Worm (Caenorhabditis elegans) whole organism, late embryonic: Measurements from ENCODE around the gene dsl-7.

Experiments used
- K09A11.1 ChIP-seq: sonication (generic microtip); optimal IDR thresholded peaks from 2 replicates; lab custom pipeline; 2017; ENCODE audit warnings: antibody characterized with exemption, mild to moderate bottlenecking, missing genetic modification characterization, missing compliant biosample characterization; ENCODE audit not compliant: insufficient read depth
- T23F11.4 ChIP-seq: fragments of 200-800 bp; sonication (Bioruptor generic); optimal IDR thresholded peaks from 2 replicates; lab custom pipeline; 2018; ENCODE audit warnings: mild to moderate bottlenecking, missing genetic modification characterization, missing compliant biosample characterization
- Y22D7AL.16 ChIP-seq: sonication (generic microtip); optimal IDR thresholded peaks from 2 replicates; lab custom pipeline; 2016; ENCODE audit warnings: missing genetic modification characterization, missing compliant biosample characterization
- ahr-1 ChIP-seq: sonication (generic microtip); optimal IDR thresholded peaks from 2 replicates; lab custom pipeline; 2016; ENCODE audit warnings: missing genetic modification characterization, missing compliant biosample characterization
- ama-1 ChIP-seq: fragments of 150-350 bp; optimal IDR thresholded peaks from 2 replicates; lab custom pipeline; 2014
- ceh-14 ChIP-seq: sonication (generic microtip); optimal IDR thresholded peaks from 2 replicates; lab custom pipeline; 2016; ENCODE audit warnings: missing genotype, missing genetic modification characterization, missing compliant biosample characterization
- ceh-18 ChIP-seq: sonication (generic microtip); optimal IDR thresholded peaks from 2 replicates; lab custom pipeline; 2016; ENCODE audit warnings: missing genetic modification characterization, missing compliant biosample characterization
- ceh-2 ChIP-seq: sonication (generic microtip); optimal IDR thresholded peaks from 2 replicates; lab custom pipeline; 2016; ENCODE audit warnings: missing genotype, missing genetic modification characterization, missing compliant biosample characterization
- ceh-24 ChIP-seq: sonication (generic microtip); optimal IDR thresholded peaks from 2 replicates; lab custom pipeline; 2016; ENCODE audit warnings: mild to moderate bottlenecking, missing genetic modification characterization, missing compliant biosample characterization
- ceh-30 ChIP-seq: fragments of 150-350 bp; optimal IDR thresholded peaks from 2 replicates; lab custom pipeline; 2014; ENCODE audit warnings: missing biosample characterization, missing genetic modification characterization
- ceh-34 ChIP-seq: sonication (generic microtip); optimal IDR thresholded peaks from 2 replicates; lab custom pipeline; 2016; ENCODE audit warnings: mild to moderate bottlenecking, missing genetic modification characterization, missing compliant biosample characterization
- ceh-45 ChIP-seq: fragments of 200-800 bp; sonication (Bioruptor generic); IDR thresholded peaks from 2 replicates; pipeline ENCODE4 v1.3.6; 2022; ENCODE audit warnings: missing genetic modification reagents, missing genetic modification characterization, missing compliant biosample characterization
- ceh-6 ChIP-seq: fragments of 200-800 bp; sonication (Bioruptor generic); optimal IDR thresholded peaks from 2 replicates; lab custom pipeline; 2018; ENCODE audit warnings: mild to moderate bottlenecking, missing genetic modification characterization, missing compliant biosample characterization
- ceh-9 ChIP-seq: sonication (generic microtip); optimal IDR thresholded peaks from 2 replicates; lab custom pipeline; 2016; ENCODE audit warnings: mild to moderate bottlenecking, missing genetic modification characterization, inconsistent platforms, missing compliant biosample characterization
- dmd-4 ChIP-seq: sonication (generic microtip); optimal IDR thresholded peaks from 2 replicates; lab custom pipeline; 2016; ENCODE audit warnings: borderline replicate concordance, missing genetic modification characterization, missing compliant biosample characterization
- eyg-1 ChIP-seq: sonication (generic microtip); optimal IDR thresholded peaks from 2 replicates; lab custom pipeline; 2016; ENCODE audit warnings: missing genotype, missing genetic modification characterization, missing compliant biosample characterization
- fax-1 ChIP-seq: sonication (generic microtip); optimal IDR thresholded peaks from 2 replicates; lab custom pipeline; 2016; ENCODE audit warnings: missing genotype, missing genetic modification characterization, missing compliant biosample characterization
- fkh-10 ChIP-seq: fragments of 150-350 bp; optimal IDR thresholded peaks from 2 replicates; lab custom pipeline; 2014; ENCODE audit warnings: missing biosample characterization, missing genetic modification reagents, missing genetic modification characterization
- hlh-15 ChIP-seq: sonication (generic microtip); optimal IDR thresholded peaks from 2 replicates; lab custom pipeline; 2016; ENCODE audit warnings: missing genetic modification characterization, missing compliant biosample characterization
- hlh-30 ChIP-seq: sonication (generic microtip); optimal IDR thresholded peaks from 2 replicates; lab custom pipeline; 2017; ENCODE audit warnings: antibody characterized with exemption, missing genetic modification characterization, missing compliant biosample characterization; ENCODE audit not compliant: insufficient read depth
- hlh-6 ChIP-seq: sonication (generic microtip); optimal IDR thresholded peaks from 2 replicates; lab custom pipeline; 2016; ENCODE audit warnings: missing genotype, missing genetic modification characterization, missing compliant biosample characterization
- hlh-8 ChIP-seq: sonication (generic microtip); optimal IDR thresholded peaks from 2 replicates; lab custom pipeline; 2016; ENCODE audit warnings: missing genotype, missing genetic modification characterization, missing compliant biosample characterization
- lim-6 ChIP-seq: sonication (generic microtip); optimal IDR thresholded peaks from 2 replicates; lab custom pipeline; 2016; ENCODE audit warnings: missing genetic modification characterization, missing compliant biosample characterization
- lin-11 ChIP-seq: fragments of 200-800 bp; sonication (Bioruptor generic); optimal IDR thresholded peaks from 2 replicates; lab custom pipeline; 2018; ENCODE audit warnings: mild to moderate bottlenecking, missing genetic modification characterization, missing compliant biosample characterization
- mec-3 ChIP-seq: sonication (generic microtip); optimal IDR thresholded peaks from 2 replicates; lab custom pipeline; 2016; ENCODE audit warnings: borderline replicate concordance, missing genetic modification characterization, missing compliant biosample characterization
- nhr-11 ChIP-seq: fragments of 150-350 bp; optimal IDR thresholded peaks from 2 replicates; lab custom pipeline; 2014; ENCODE audit warnings: missing biosample characterization, missing genetic modification characterization
- npax-4 ChIP-seq: sonication (generic microtip); optimal IDR thresholded peaks from 2 replicates; lab custom pipeline; 2016; ENCODE audit warnings: missing genetic modification characterization, missing compliant biosample characterization
- odd-2 ChIP-seq: sonication (generic microtip); optimal IDR thresholded peaks from 2 replicates; lab custom pipeline; 2017; ENCODE audit warnings: antibody characterized with exemption, mild to moderate bottlenecking, missing genetic modification characterization, missing compliant biosample characterization
- pag-3 ChIP-seq: sonication (generic microtip); optimal IDR thresholded peaks from 2 replicates; lab custom pipeline; 2016; ENCODE audit warnings: missing compliant biosample characterization, missing genetic modification characterization, borderline replicate concordance
- pat-9 ChIP-seq: fragments of 200-800 bp; sonication (Bioruptor generic); optimal IDR thresholded peaks from 2 replicates; lab custom pipeline; 2018; ENCODE audit warnings: mild to moderate bottlenecking, missing genetic modification characterization, moderate library complexity, missing compliant biosample characterization
- pros-1 ChIP-seq: fragments of 150-350 bp; optimal IDR thresholded peaks from 2 replicates; lab custom pipeline; 2014; ENCODE audit warnings: missing biosample characterization, missing genetic modification reagents, missing genetic modification characterization
- ref-2 ChIP-seq: sonication (generic microtip); optimal IDR thresholded peaks from 2 replicates; lab custom pipeline; 2016; ENCODE audit warnings: missing genetic modification characterization, missing compliant biosample characterization
- rnt-1 ChIP-seq: sonication (generic microtip); optimal IDR thresholded peaks from 2 replicates; lab custom pipeline; 2016; ENCODE audit warnings: missing genetic modification characterization, missing compliant biosample characterization
- sox-2 ChIP-seq: fragments of 200-800 bp; sonication (Bioruptor generic); IDR thresholded peaks from 2 replicates; pipeline ENCODE4 v1.3.6; 2022; ENCODE audit warnings: missing genetic modification reagents, missing genetic modification characterization, missing compliant biosample characterization
- sox-4 ChIP-seq: sonication (generic microtip); optimal IDR thresholded peaks from 2 replicates; lab custom pipeline; 2017; ENCODE audit warnings: mild to moderate bottlenecking, missing genetic modification characterization, inconsistent platforms, missing compliant biosample characterization
- syd-9 ChIP-seq: sonication (generic microtip); optimal IDR thresholded peaks from 2 replicates; lab custom pipeline; 2016; ENCODE audit warnings: mild to moderate bottlenecking, missing genetic modification characterization, moderate library complexity, missing compliant biosample characterization
- tbx-2 ChIP-seq: sonication (generic microtip); optimal IDR thresholded peaks from 2 replicates; lab custom pipeline; 2016; ENCODE audit warnings: missing genetic modification characterization, missing compliant biosample characterization
- tbx-7 ChIP-seq: sonication (generic microtip); optimal IDR thresholded peaks from 2 replicates; lab custom pipeline; 2016; ENCODE audit warnings: missing genotype, missing genetic modification characterization, missing compliant biosample characterization
- unc-3 ChIP-seq, 2 experiments: fragments of 200-800 bp in 1 of 2; sonication (Bioruptor generic) in 1 of 2; sonication (generic microtip) in 1 of 2; conservative IDR thresholded peaks in 1 of 2; optimal IDR thresholded peaks in 1 of 2; 2 replicates each; pipeline versions ENCODE4 v1.3.6 to Lab custom; 2016 to 2022; ENCODE audit warnings: missing compliant biosample characterization in 2 of 2, missing genetic modification characterization in 2 of 2, missing genetic modification reagents in 1 of 2
- unc-42 ChIP-seq: sonication (generic microtip); optimal IDR thresholded peaks from 2 replicates; lab custom pipeline; 2016; ENCODE audit warnings: missing genotype, missing genetic modification characterization, missing compliant biosample characterization
- zip-5 ChIP-seq: sonication (generic microtip); optimal IDR thresholded peaks from 2 replicates; lab custom pipeline; 2016; ENCODE audit warnings: missing genetic modification characterization, missing compliant biosample characterization

The dsl-7 gene

ce11 chrV:13003378-13003777 lies 10.4 kb downstream of the dsl-7 start (continued):
- TF ChIP-seq pag-3 (tag; lab: Kevin White, UChicago) (peak; percentile 66), lim-6 (tag; lab: Kevin White, UChicago) (peak; percentile 49), tbx-2 (peak; percentile 83), unc-42 (peak; percentile 57), zip-5 (tag; lab: Kevin White, UChicago) (peak; percentile 45), ahr-1 (tag; lab: Kevin White, UChicago) (peak; percentile 55), T23F11.4 (GFP tag; lab: Kevin White, UChicago) (peak; percentile 84), hlh-8 (tag; lab: Kevin White, UChicago) (peak; percentile 75), eyg-1 (tag; lab: Kevin White, UChicago) (peak; percentile 65), lin-11 (tag; lab: Kevin White, UChicago) (peak; percentile 74), ama-1 (lab: Kevin White, UChicago) (no peak), unc-3 (GFP tag; conservative IDR thresholded peaks at IDR 0.05; lab: Robert Waterston, UW) (peak; percentile 81), unc-3 (tag; optimal IDR thresholded peaks at IDR 0.05; lab: Kevin White, UChicago) (peak; percentile 69), nhr-11 (tag; lab: Kevin White, UChicago) (no peak), ceh-6 (GFP tag; lab: Kevin White, UChicago) (peak; percentile 83), pat-9 (tag; lab: Kevin White, UChicago) (peak; percentile 89), Y22D7AL.16 (peak; percentile 91), ceh-14 (peak; percentile 82), fkh-10 (GFP tag; lab: Kevin White, UChicago) (no peak), ceh-9 (peak; percentile 78), ceh-30 (no peak), sox-2 (GFP tag; lab: Robert Waterston, UW) (peak; percentile 71), ceh-24 (tag; lab: Kevin White, UChicago) (peak; percentile 55), ceh-18 (peak; percentile 82), ref-2 (tag; lab: Kevin White, UChicago) (peak; percentile 65), hlh-30 (tag; lab: Kevin White, UChicago) (peak; percentile 12), K09A11.1 (tag; lab: Kevin White, UChicago) (peak; percentile 68), rnt-1 (tag; lab: Kevin White, UChicago) (peak; percentile 76), hlh-15 (tag; lab: Kevin White, UChicago) (peak; percentile 27), pros-1 (tag; lab: Kevin White, UChicago) (peak; percentile 52), ceh-34 (peak; percentile 86), fax-1 (tag; lab: Kevin White, UChicago) (peak; percentile 86), mec-3 (tag; lab: Kevin White, UChicago) (no peak), ceh-45 (GFP tag; lab: Robert Waterston, UW) (peak; percentile 83), odd-2 (peak; percentile 11)

ce11 chrV:13004374-13004773 lies 11.4 kb downstream of the dsl-7 start:
- no peak for TF ChIP-seq ceh-2 (tag; lab: Kevin White, UChicago)
- no peak for TF ChIP-seq dmd-4 (tag; lab: Kevin White, UChicago)
- no peak for TF ChIP-seq ahr-1 (tag; lab: Kevin White, UChicago)
- TF ChIP-seq sox-4 (tag; lab: Kevin White, UChicago): no peak
- TF ChIP-seq npax-4 (tag; lab: Kevin White, UChicago): no peak
- no peak for TF ChIP-seq tbx-7 (tag; lab: Kevin White, UChicago)
- TF ChIP-seq hlh-6 (tag; lab: Kevin White, UChicago): no peak
- no peak for TF ChIP-seq zip-5 (tag; lab: Kevin White, UChicago)
- no peak for TF ChIP-seq syd-9 (tag; lab: Kevin White, UChicago)
- TF ChIP-seq eyg-1 (tag; lab: Kevin White, UChicago): no peak
- TF ChIP-seq Y22D7AL.16: no peak
- TF ChIP-seq pat-9 (tag; lab: Kevin White, UChicago): no peak
- TF ChIP-seq rnt-1 (tag; lab: Kevin White, UChicago): no peak
- no peak for TF ChIP-seq ceh-14
- no peak for TF ChIP-seq unc-42
